Fruit fly (Drosophila melanogaster) whole organism, embryonic: ENCODE results near the gene RpL6.

ENCODE experiments used
- Ada2b ChIP-seq: fragments of 200-800 bp; sonication (Bioruptor generic); IDR thresholded peaks from 2 replicates; pipeline ENCODE4 v1.3.6; 2022; ENCODE audit warnings: missing biosample characterization, missing genetic modification characterization
- Bteb2 ChIP-seq: fragments of 200-800 bp; sonication (Bioruptor generic); optimal IDR thresholded peaks from 2 replicates; lab custom pipeline; 2016; ENCODE audit warnings: missing biosample characterization, missing genetic modification characterization
- CG10321 ChIP-seq: fragments of 200-800 bp; sonication (Bioruptor generic); IDR thresholded peaks from 2 replicates; pipeline ENCODE4 v1.3.6; 2022; ENCODE audit warnings: missing biosample characterization, missing genetic modification characterization
- CG11085 ChIP-seq: fragments of 200-800 bp; sonication (Bioruptor generic); IDR thresholded peaks from 2 replicates; pipeline ENCODE4 v1.3.6; 2022; ENCODE audit warnings: missing biosample characterization, missing genetic modification characterization
- CG11247 ChIP-seq: fragments of 200-800 bp; sonication (Bioruptor generic); IDR thresholded peaks from 2 replicates; pipeline ENCODE4 v1.3.6; 2022; ENCODE audit warnings: missing biosample characterization, missing genetic modification characterization
- CG11398 ChIP-seq: fragments of 200-800 bp; sonication (Bioruptor generic); optimal IDR thresholded peaks from 2 replicates; lab custom pipeline; 2016; ENCODE audit warnings: missing biosample characterization, missing genetic modification characterization
- CG11723 ChIP-seq: fragments of 200-800 bp; sonication (Bioruptor generic); optimal IDR thresholded peaks from 2 replicates; lab custom pipeline; 2017; ENCODE audit warnings: missing biosample characterization, mild to moderate bottlenecking, missing genetic modification characterization
- CG12236 ChIP-seq: fragments of 200-800 bp; sonication (Bioruptor generic); optimal IDR thresholded peaks from 2 replicates; lab custom pipeline; 2016; ENCODE audit warnings: missing biosample characterization, missing genetic modification characterization
- CG12769 ChIP-seq: fragments of 200-800 bp; sonication (Bioruptor generic); optimal IDR thresholded peaks from 2 replicates; lab custom pipeline; 2019; ENCODE audit warnings: missing biosample characterization, mild to moderate bottlenecking, missing genetic modification characterization, moderate library complexity
- CG13287 ChIP-seq: fragments of 200-800 bp; sonication (Bioruptor generic); IDR thresholded peaks from 2 replicates; pipeline ENCODE4 v1.3.6; 2022; ENCODE audit warnings: missing biosample characterization, missing genetic modification characterization; ENCODE audit not compliant: partially characterized antibody
- CG13624 ChIP-seq: fragments of 200-800 bp; sonication (Bioruptor generic); optimal IDR thresholded peaks from 2 replicates; lab custom pipeline; 2016; ENCODE audit warnings: missing biosample characterization, missing genetic modification characterization
- CG13775 ChIP-seq: fragments of 200-800 bp; sonication (Bioruptor generic); optimal IDR thresholded peaks from 3 replicates; lab custom pipeline; 2017; ENCODE audit warnings: missing biosample characterization, mild to moderate bottlenecking, missing genetic modification characterization
- CG14965 ChIP-seq: fragments of 200-800 bp; sonication (Bioruptor generic); optimal IDR thresholded peaks from 2 replicates; lab custom pipeline; 2016; ENCODE audit warnings: missing biosample characterization, missing genetic modification characterization, borderline replicate concordance
- CG15269 ChIP-seq: fragments of 200-800 bp; sonication (Bioruptor generic); optimal IDR thresholded peaks from 2 replicates; lab custom pipeline; 2018; ENCODE audit warnings: missing biosample characterization, mild to moderate bottlenecking, missing genetic modification characterization, moderate library complexity
- CG1602 ChIP-seq: fragments of 200-800 bp; sonication (Bioruptor generic); optimal IDR thresholded peaks from 3 replicates; lab custom pipeline; 2016; ENCODE audit warnings: missing biosample characterization, missing genetic modification characterization
- CG17361 ChIP-seq: fragments of 200-800 bp; sonication (Bioruptor generic); IDR thresholded peaks from 3 replicates; pipeline ENCODE4 v1.3.6; 2022; ENCODE audit warnings: missing biosample characterization, missing genetic modification characterization
- CG17802 ChIP-seq: fragments of 200-800 bp; sonication (Bioruptor generic); optimal IDR thresholded peaks from 2 replicates; lab custom pipeline; 2018; ENCODE audit warnings: missing biosample characterization, mild to moderate bottlenecking, missing genetic modification characterization, moderate library complexity
- CG1792 ChIP-seq: fragments of 200-800 bp; sonication (Bioruptor generic); optimal IDR thresholded peaks from 2 replicates; lab custom pipeline; 2016; ENCODE audit warnings: missing biosample characterization, missing genetic modification characterization
- CG18011 ChIP-seq: fragments of 200-800 bp; sonication (Bioruptor generic); optimal IDR thresholded peaks from 2 replicates; lab custom pipeline; 2017; ENCODE audit warnings: missing biosample characterization, missing genetic modification characterization, mild to moderate bottlenecking, moderate library complexity, missing genotype
- CG2202 ChIP-seq: fragments of 200-800 bp; sonication (Bioruptor generic); optimal IDR thresholded peaks from 2 replicates; lab custom pipeline; 2018; ENCODE audit warnings: missing biosample characterization, mild to moderate bottlenecking, missing genetic modification characterization
- CG3407 ChIP-seq: fragments of 200-800 bp; sonication (Bioruptor generic); optimal IDR thresholded peaks from 2 replicates; lab custom pipeline; 2018; ENCODE audit warnings: missing biosample characterization, mild to moderate bottlenecking, missing genetic modification characterization
- CG4617 ChIP-seq: fragments of 200-800 bp; sonication (Bioruptor generic); optimal IDR thresholded peaks from 3 replicates; lab custom pipeline; 2016; ENCODE audit warnings: missing biosample characterization, missing genetic modification characterization, borderline replicate concordance
- CG4820 ChIP-seq: fragments of 200-800 bp; sonication (Bioruptor generic); optimal IDR thresholded peaks from 3 replicates; lab custom pipeline; 2016; ENCODE audit warnings: missing biosample characterization, missing genetic modification characterization
- CG5180 ChIP-seq: fragments of 200-800 bp; sonication (Bioruptor generic); optimal IDR thresholded peaks from 3 replicates; lab custom pipeline; 2017; ENCODE audit warnings: missing biosample characterization, missing genetic modification characterization, mild to moderate bottlenecking, moderate library complexity, missing genetic modification reagents
- CG8359 ChIP-seq: fragments of 200-800 bp; sonication (Bioruptor generic); optimal IDR thresholded peaks from 2 replicates; lab custom pipeline; 2017; ENCODE audit warnings: missing biosample characterization, mild to moderate bottlenecking, missing genetic modification characterization, borderline replicate concordance
- CG8388 ChIP-seq: fragments of 200-800 bp; sonication (Bioruptor generic); optimal IDR thresholded peaks from 2 replicates; lab custom pipeline; 2019; ENCODE audit warnings: missing biosample characterization, mild to moderate bottlenecking, missing genetic modification characterization, moderate library complexity
- CG8478 ChIP-seq: fragments of >200 bp; optimal IDR thresholded peaks from 2 replicates; lab custom pipeline; 2018
- CG8765 ChIP-seq: fragments of 200-800 bp; sonication (Bioruptor generic); IDR thresholded peaks from 2 replicates; pipeline ENCODE4 v1.3.6; 2022; ENCODE audit warnings: missing biosample characterization, missing genetic modification characterization
- Chrac-16 ChIP-seq: fragments of 200-800 bp; sonication (Bioruptor generic); optimal IDR thresholded peaks from 3 replicates; lab custom pipeline; 2016; ENCODE audit warnings: missing biosample characterization, missing genetic modification characterization
- CrebB ChIP-seq: fragments of 200-800 bp; sonication (Bioruptor generic); optimal IDR thresholded peaks from 3 replicates; lab custom pipeline; 2018; ENCODE audit warnings: missing biosample characterization, mild to moderate bottlenecking, missing genetic modification characterization
- Dll ChIP-seq: fragments of 200-800 bp; sonication (Bioruptor generic); IDR thresholded peaks from 4 replicates; pipeline ENCODE4 v1.3.6; 2022; ENCODE audit warnings: missing biosample characterization, missing genetic modification characterization; ENCODE audit not compliant: partially characterized antibody
- Fer3 ChIP-seq: fragments of 200-800 bp; sonication (Bioruptor generic); optimal IDR thresholded peaks from 2 replicates; lab custom pipeline; 2018; ENCODE audit warnings: missing biosample characterization, mild to moderate bottlenecking, missing genetic modification characterization, moderate library complexity
- HmgD ChIP-seq: fragments of 200-800 bp; sonication (Bioruptor generic); optimal IDR thresholded peaks from 3 replicates; lab custom pipeline; 2016; ENCODE audit warnings: missing biosample characterization, missing genetic modification characterization
- Lpt ChIP-seq: fragments of >200 bp; optimal IDR thresholded peaks from 2 replicates; lab custom pipeline; 2018; ENCODE audit warnings: missing biosample characterization, missing genetic modification characterization
- Oli ChIP-seq: fragments of 200-800 bp; sonication (Bioruptor generic); optimal IDR thresholded peaks from 2 replicates; lab custom pipeline; 2018; ENCODE audit warnings: missing biosample characterization, mild to moderate bottlenecking, missing genetic modification characterization, moderate library complexity
- bigmax ChIP-seq: fragments of 200-800 bp; sonication (Bioruptor generic); optimal IDR thresholded peaks from 2 replicates; lab custom pipeline; 2018; ENCODE audit warnings: missing biosample characterization, mild to moderate bottlenecking, missing genetic modification characterization
- bsh ChIP-seq, 2 experiments: fragments of 200-800 bp; sonication (Bioruptor generic); optimal IDR thresholded peaks; 2 replicates each; lab custom pipeline; 2017 to 2018; ENCODE audit warnings: mild to moderate bottlenecking in 2 of 2, missing biosample characterization in 2 of 2, missing genetic modification characterization in 2 of 2, moderate library complexity in 1 of 2
- da ChIP-seq: fragments of 200-800 bp; sonication (Bioruptor generic); optimal IDR thresholded peaks from 2 replicates; lab custom pipeline; 2016; ENCODE audit warnings: missing biosample characterization, missing genetic modification characterization
- dimm ChIP-seq: fragments of 200-800 bp; sonication (Bioruptor generic); IDR thresholded peaks from 2 replicates; pipeline ENCODE4 v1.3.6; 2022; ENCODE audit warnings: missing biosample characterization, missing genetic modification characterization
- dysf ChIP-seq: fragments of 200-800 bp; sonication (Bioruptor generic); IDR thresholded peaks from 3 replicates; pipeline ENCODE4 v1.3.6; 2022; ENCODE audit warnings: missing biosample characterization, missing genetic modification characterization
- emc ChIP-seq: fragments of 200-800 bp; sonication (Bioruptor generic); optimal IDR thresholded peaks from 2 replicates; lab custom pipeline; 2016; ENCODE audit warnings: missing biosample characterization, missing genetic modification characterization
- h ChIP-seq: fragments of >200 bp; optimal IDR thresholded peaks from 2 replicates; lab custom pipeline; 2017
- mld ChIP-seq: fragments of 200-800 bp; sonication (Bioruptor generic); IDR thresholded peaks from 3 replicates; pipeline ENCODE4 v1.3.6; 2022; ENCODE audit warnings: missing biosample characterization, missing genetic modification characterization; ENCODE audit not compliant: partially characterized antibody
- prd ChIP-seq, 3 experiments: fragments of >200 bp in 2 of 3; fragments of 200-800 bp in 1 of 3; sonication (Bioruptor generic) in 1 of 3; optimal IDR thresholded peaks in 2 of 3; IDR thresholded peaks in 1 of 3; 2 replicates in 2 of 3; 3 replicates in 1 of 3; pipeline versions ENCODE4 v1.3.6 to Lab custom; 2017 to 2022; ENCODE audit warnings: missing biosample characterization in 1 of 3, missing genetic modification characterization in 1 of 3
- ranshi ChIP-seq: fragments of 200-800 bp; sonication (Bioruptor generic); IDR thresholded peaks from 2 replicates; pipeline ENCODE4 v1.3.6; 2022; ENCODE audit warnings: missing biosample characterization, missing genetic modification characterization
- row ChIP-seq: fragments of 200-800 bp; sonication (Bioruptor generic); IDR thresholded peaks from 3 replicates; pipeline ENCODE4 v1.3.6; 2022; ENCODE audit warnings: missing biosample characterization, missing genetic modification characterization
- shn ChIP-seq: fragments of 200-800 bp; sonication (Bioruptor generic); optimal IDR thresholded peaks from 3 replicates; lab custom pipeline; 2016; ENCODE audit warnings: missing biosample characterization, missing genetic modification characterization
- slp2 ChIP-seq: fragments of 200-800 bp; sonication (Bioruptor generic); optimal IDR thresholded peaks from 2 replicates; lab custom pipeline; 2016; ENCODE audit warnings: missing biosample characterization, missing genetic modification characterization
- sr ChIP-seq: fragments of 200-800 bp; sonication (Bioruptor generic); IDR thresholded peaks from 3 replicates; pipeline ENCODE4 v1.3.6; 2022; ENCODE audit warnings: missing biosample characterization, missing genetic modification characterization
- wor ChIP-seq: fragments of 200-800 bp; sonication (Bioruptor generic); IDR thresholded peaks from 2 replicates; pipeline ENCODE4 v1.3.6; 2022; ENCODE audit warnings: missing biosample characterization, missing genetic modification characterization
- zen ChIP-seq: fragments of 200-800 bp; sonication (Bioruptor generic); optimal IDR thresholded peaks from 3 replicates; lab custom pipeline; 2018; ENCODE audit warnings: missing biosample characterization, mild to moderate bottlenecking, missing genetic modification characterization, moderate library complexity

Gene RpL6

dm6 chr3R:31616001-31616400, 20.0 kb upstream of the RpL6 start, which contains the start of the genes Mnat9 and CG1792 (continued):
- TF ChIP-seq CG2202 (tag; lab: Kevin White, UChicago) (peak; percentile 95), CG11398 (GFP tag; lab: Kevin White, UChicago) (peak; percentile 98), CG8359 (GFP tag; lab: Kevin White, UChicago) (peak; percentile 84), Ada2b (GFP tag; lab: Robert Waterston, UW) (peak; percentile 99), CrebB (peak; percentile 97), mld (no peak), HmgD (peak; percentile 98), CG13624 (GFP tag; lab: Kevin White, UChicago) (peak; percentile 99), CG13775 (GFP tag; lab: Kevin White, UChicago) (peak; percentile 99), Fer3 (tag; lab: Kevin White, UChicago) (peak; percentile 99), CG15269 (peak; percentile 98), CG4617 (GFP tag; lab: Kevin White, UChicago) (peak; percentile 99), emc (peak; percentile 98), CG1792 (GFP tag; lab: Kevin White, UChicago) (peak; percentile 99), CG17802 (peak; percentile 94), bigmax (GFP tag; lab: Kevin White, UChicago) (peak; percentile 78), da (GFP tag; lab: Kevin White, UChicago) (peak; percentile 98), dysf (GFP tag; lab: Robert Waterston, UW) (peak; percentile 99), row (GFP tag; lab: Robert Waterston, UW) (peak; percentile 99), CG8388 (GFP tag; lab: Kevin White, UChicago) (peak; percentile 96), shn (GFP tag; lab: Kevin White, UChicago) (peak; percentile 99), CG18011 (GFP tag; lab: Kevin White, UChicago) (peak; percentile 90), CG4820 (GFP tag; lab: Kevin White, UChicago) (peak; percentile 98), CG12236 (GFP tag; lab: Kevin White, UChicago) (peak; percentile 98), Bteb2 (GFP tag; lab: Kevin White, UChicago) (peak; percentile 99), CG11723 (GFP tag; lab: Kevin White, UChicago) (peak; percentile 93), prd (optimal IDR thresholded peaks at IDR 0.05; lab: Kevin White, UChicago) (no peak), prd (GFP tag; IDR thresholded peaks at IDR 0.05; lab: Robert Waterston, UW) (peak; percentile 99), h (lab: Kevin White, UChicago) (no peak), bsh (GFP tag; optimal IDR thresholded peaks at IDR 0.05; lab: Kevin White, UChicago) (peak; percentile 89 to 99), wor (peak; percentile 98), CG8765 (peak; percentile 98), CG11085 (peak; percentile 99), CG10321 (GFP tag; lab: Robert Waterston, UW) (peak; percentile 89), CG17361 (GFP tag; lab: Robert Waterston, UW) (peak; percentile 98), slp2 (GFP tag; lab: Kevin White, UChicago) (peak; percentile 98), Dll (GFP tag; lab: Robert Waterston, UW) (0 out of 4 replicates have a peak, but pooled peaks have one; percentile 37), dimm (GFP tag; lab: Robert Waterston, UW) (peak; percentile 98), zen (peak; percentile 98), CG14965 (GFP tag; lab: Kevin White, UChicago) (peak; percentile 86), Chrac-16 (GFP tag; lab: Kevin White, UChicago) (peak; percentile 99), CG1602 (GFP tag; lab: Kevin White, UChicago) (peak; percentile 99), CG5180 (GFP tag; lab: Kevin White, UChicago) (peak; percentile 83), CG11247 (GFP tag; lab: Robert Waterston, UW) (peak; percentile 100), sr (peak; percentile 98), CG12769 (tag; lab: Kevin White, UChicago) (peak; percentile 100), CG8478 (lab: Kevin White, UChicago) (no peak), CG13287 (peak; percentile 55), ranshi (GFP tag; lab: Robert Waterston, UW) (peak; percentile 99), Oli (tag; lab: Kevin White, UChicago) (peak; percentile 97), CG3407 (peak; percentile 95), Lpt (GFP tag; lab: Kevin White, UChicago) (no peak)
